Fruit fly (Drosophila melanogaster) whole organism, embryonic: ENCODE results near the gene CG9164.

ENCODE experiments used
- Atf3 ChIP-seq: fragments of 200-800 bp; sonication (Bioruptor generic); optimal IDR thresholded peaks from 3 replicates; lab custom pipeline; 2016; ENCODE audit warnings: missing biosample characterization, missing genetic modification characterization
- C15 ChIP-seq: fragments of 200-800 bp; sonication (Bioruptor generic); IDR thresholded peaks from 3 replicates; pipeline ENCODE4 v1.3.6; 2022; ENCODE audit warnings: missing biosample characterization, missing genetic modification characterization
- CG10267 ChIP-seq: fragments of 200-800 bp; sonication (Bioruptor generic); optimal IDR thresholded peaks from 2 replicates; lab custom pipeline; 2018; ENCODE audit warnings: missing biosample characterization, mild to moderate bottlenecking, missing genetic modification characterization, moderate library complexity
- CG10462 ChIP-seq: fragments of 200-800 bp; sonication (Bioruptor generic); optimal IDR thresholded peaks from 2 replicates; lab custom pipeline; 2016; ENCODE audit warnings: missing biosample characterization, missing genetic modification characterization
- CG12659 ChIP-seq: fragments of 200-800 bp; sonication (Bioruptor generic); optimal IDR thresholded peaks from 3 replicates; lab custom pipeline; 2017; ENCODE audit warnings: mild to moderate bottlenecking, missing biosample characterization, missing genetic modification reagents, missing genetic modification characterization
- CG13424 ChIP-seq: fragments of 200-800 bp; sonication (Bioruptor generic); optimal IDR thresholded peaks from 2 replicates; lab custom pipeline; 2019; ENCODE audit warnings: missing biosample characterization, mild to moderate bottlenecking, missing genetic modification characterization, moderate library complexity
- CG15073 ChIP-seq: fragments of 200-800 bp; sonication (Bioruptor generic); optimal IDR thresholded peaks from 2 replicates; lab custom pipeline; 2016; ENCODE audit warnings: missing biosample characterization, missing genetic modification characterization
- CG15696 ChIP-seq: fragments of 200-800 bp; sonication (Bioruptor generic); optimal IDR thresholded peaks from 2 replicates; lab custom pipeline; 2019; ENCODE audit warnings: missing biosample characterization, mild to moderate bottlenecking, missing genetic modification characterization, moderate library complexity
- CG17361 ChIP-seq: fragments of 200-800 bp; sonication (Bioruptor generic); IDR thresholded peaks from 3 replicates; pipeline ENCODE4 v1.3.6; 2022; ENCODE audit warnings: missing biosample characterization, missing genetic modification characterization
- CG17612 ChIP-seq: fragments of 200-800 bp; sonication (Bioruptor generic); IDR thresholded peaks from 2 replicates; pipeline ENCODE4 v1.3.6; 2022; ENCODE audit warnings: missing biosample characterization, missing genetic modification characterization
- CG2199 ChIP-seq: fragments of 200-800 bp; sonication (Bioruptor generic); IDR thresholded peaks from 3 replicates; pipeline ENCODE4 v1.3.6; 2022; ENCODE audit warnings: missing biosample characterization, missing genetic modification characterization
- CG31224 ChIP-seq: fragments of 200-800 bp; sonication (Bioruptor generic); IDR thresholded peaks from 2 replicates; pipeline ENCODE4 v1.3.6; 2022; ENCODE audit warnings: missing biosample characterization, missing genetic modification characterization
- CG32772 ChIP-seq: fragments of 200-800 bp; sonication (Bioruptor generic); IDR thresholded peaks from 2 replicates; pipeline ENCODE4 v1.3.6; 2022; ENCODE audit warnings: missing biosample characterization, missing genetic modification characterization
- CG6254 ChIP-seq: fragments of 200-800 bp; sonication (Bioruptor generic); optimal IDR thresholded peaks from 3 replicates; lab custom pipeline; 2017; ENCODE audit warnings: mild to moderate bottlenecking, missing biosample characterization, missing genetic modification reagents, missing genetic modification characterization
- CG6683 ChIP-seq: fragments of 200-800 bp; sonication (Bioruptor generic); optimal IDR thresholded peaks from 2 replicates; lab custom pipeline; 2017; ENCODE audit warnings: missing biosample characterization, mild to moderate bottlenecking, missing genetic modification characterization, missing genetic modification reagents
- CG7357 ChIP-seq: fragments of 200-800 bp; sonication (Bioruptor generic); IDR thresholded peaks from 3 replicates; pipeline ENCODE4 v1.3.6; 2022; ENCODE audit warnings: missing biosample characterization, missing genetic modification characterization
- CG7963 ChIP-seq: fragments of 200-800 bp; sonication (Bioruptor generic); IDR thresholded peaks from 3 replicates; pipeline ENCODE4 v1.3.6; 2022; ENCODE audit warnings: missing biosample characterization, missing genetic modification characterization; ENCODE audit not compliant: partially characterized antibody
- CG8290 ChIP-seq, 3 experiments: fragments of 200-800 bp; sonication (Bioruptor generic); optimal IDR thresholded peaks; 2 replicates each; lab custom pipeline; 2016 to 2019; ENCODE audit warnings: missing biosample characterization in 3 of 3, missing genetic modification characterization in 3 of 3, mild to moderate bottlenecking in 2 of 3, moderate library complexity in 1 of 3
- CHES-1-like ChIP-seq: fragments of 200-800 bp; sonication (Bioruptor generic); optimal IDR thresholded peaks from 2 replicates; lab custom pipeline; 2016; ENCODE audit warnings: missing biosample characterization, missing genetic modification characterization
- Dbx ChIP-seq: fragments of 200-800 bp; sonication (Bioruptor generic); IDR thresholded peaks from 3 replicates; pipeline ENCODE4 v1.3.6; 2022; ENCODE audit warnings: missing biosample characterization, missing genetic modification characterization
- Dfd ChIP-seq, 2 experiments: fragments of >200 bp; optimal IDR thresholded peaks; 2 replicates each; lab custom pipeline; 2017; ENCODE audit warnings: missing biosample characterization in 2 of 2, missing genetic modification characterization in 2 of 2
- ERR ChIP-seq: fragments of 200-800 bp; sonication (Bioruptor generic); optimal IDR thresholded peaks from 2 replicates; lab custom pipeline; 2016; ENCODE audit warnings: missing biosample characterization, missing genetic modification characterization
- Fer1 ChIP-seq: fragments of 200-800 bp; sonication (Bioruptor generic); optimal IDR thresholded peaks from 2 replicates; lab custom pipeline; 2017; ENCODE audit warnings: missing biosample characterization, mild to moderate bottlenecking, missing genetic modification characterization
- GATAe ChIP-seq: fragments of 200-800 bp; sonication (Bioruptor generic); conservative IDR thresholded peaks from 2 replicates; pipeline ENCODE4 v1.3.6; 2022; ENCODE audit warnings: missing biosample characterization, missing genetic modification characterization
- Gsc ChIP-seq: fragments of 200-800 bp; sonication (Bioruptor generic); IDR thresholded peaks from 2 replicates; pipeline ENCODE4 v1.3.6; 2022; ENCODE audit warnings: missing biosample characterization, missing genetic modification characterization
- Kr ChIP-seq: fragments of 200-800 bp; sonication (Bioruptor generic); optimal IDR thresholded peaks from 2 replicates; lab custom pipeline; 2017; ENCODE audit warnings: missing biosample characterization, mild to moderate bottlenecking, missing genetic modification characterization
- Nf-YA ChIP-seq: fragments of 200-800 bp; sonication (Bioruptor generic); IDR thresholded peaks from 2 replicates; pipeline ENCODE4 v1.3.6; 2022; ENCODE audit warnings: missing biosample characterization, missing genetic modification characterization
- Optix ChIP-seq: fragments of 200-800 bp; sonication (Bioruptor generic); IDR thresholded peaks from 3 replicates; pipeline ENCODE4 v1.3.6; 2022; ENCODE audit warnings: missing biosample characterization, missing genetic modification characterization
- Side ChIP-seq: fragments of 200-800 bp; sonication (Bioruptor generic); optimal IDR thresholded peaks from 2 replicates; lab custom pipeline; 2016; ENCODE audit warnings: missing biosample characterization, missing genetic modification characterization
- Six4 ChIP-seq: fragments of 200-800 bp; sonication (Bioruptor generic); optimal IDR thresholded peaks from 2 replicates; lab custom pipeline; 2016; ENCODE audit warnings: missing biosample characterization, missing genetic modification characterization
- Sox100B ChIP-seq: fragments of 200-800 bp; sonication (Bioruptor generic); optimal IDR thresholded peaks from 3 replicates; lab custom pipeline; 2018; ENCODE audit warnings: missing biosample characterization, mild to moderate bottlenecking, missing genetic modification characterization
- Taf1 ChIP-seq: fragments of 200-800 bp; sonication (Bioruptor generic); IDR thresholded peaks from 2 replicates; pipeline ENCODE4 v1.3.6; 2022; ENCODE audit warnings: missing biosample characterization, missing genetic modification characterization
- YL-1 ChIP-seq: fragments of 200-800 bp; sonication (Bioruptor generic); optimal IDR thresholded peaks from 3 replicates; lab custom pipeline; 2017; ENCODE audit warnings: missing biosample characterization, mild to moderate bottlenecking, missing genetic modification characterization
- ac ChIP-seq: fragments of 200-800 bp; sonication (Bioruptor generic); optimal IDR thresholded peaks from 3 replicates; lab custom pipeline; 2017; ENCODE audit warnings: missing biosample characterization, mild to moderate bottlenecking, missing genetic modification characterization
- az2 ChIP-seq: fragments of 200-800 bp; sonication (Bioruptor generic); optimal IDR thresholded peaks from 3 replicates; lab custom pipeline; 2016; ENCODE audit warnings: missing biosample characterization, missing genetic modification characterization
- cad ChIP-seq: fragments of >200 bp; optimal IDR thresholded peaks from 2 replicates; lab custom pipeline; 2017; ENCODE audit warnings: missing biosample characterization, missing genetic modification characterization
- ci ChIP-seq: fragments of 200-800 bp; sonication (Bioruptor generic); IDR thresholded peaks from 3 replicates; pipeline ENCODE4 v1.3.6; 2022; ENCODE audit warnings: missing biosample characterization, missing genetic modification characterization
- corto ChIP-seq: fragments of 200-800 bp; sonication (Bioruptor generic); optimal IDR thresholded peaks from 2 replicates; lab custom pipeline; 2016; ENCODE audit warnings: missing biosample characterization, mild to moderate bottlenecking, missing genetic modification characterization, moderate library complexity
- dimm ChIP-seq: fragments of 200-800 bp; sonication (Bioruptor generic); IDR thresholded peaks from 2 replicates; pipeline ENCODE4 v1.3.6; 2022; ENCODE audit warnings: missing biosample characterization, missing genetic modification characterization
- eve ChIP-seq, 2 experiments: fragments of >200 bp; optimal IDR thresholded peaks; 2 replicates each; lab custom pipeline; 2017; ENCODE audit warnings: missing biosample characterization in 2 of 2, missing genetic modification characterization in 2 of 2
- jumu ChIP-seq: fragments of 200-800 bp; sonication (Bioruptor generic); optimal IDR thresholded peaks from 3 replicates; lab custom pipeline; 2016; ENCODE audit warnings: missing biosample characterization, missing genetic modification characterization
- lilli ChIP-seq: fragments of 200-800 bp; sonication (Bioruptor generic); optimal IDR thresholded peaks from 3 replicates; lab custom pipeline; 2016; ENCODE audit warnings: missing biosample characterization, missing genetic modification characterization
- lola ChIP-seq, 3 experiments: fragments of >200 bp in 2 of 3; fragments of 200-800 bp in 1 of 3; sonication (Bioruptor generic) in 1 of 3; optimal IDR thresholded peaks; 2 replicates each; lab custom pipeline; 2017 to 2019; ENCODE audit warnings: missing biosample characterization in 3 of 3, missing genetic modification characterization in 3 of 3, mild to moderate bottlenecking in 1 of 3, moderate library complexity in 1 of 3
- otp ChIP-seq: fragments of 200-800 bp; sonication (Bioruptor generic); IDR thresholded peaks from 3 replicates; pipeline ENCODE4, ENCODE4 v1.3.6; 2022; ENCODE audit warnings: missing biosample characterization, missing genetic modification characterization
- pita ChIP-seq: fragments of 200-800 bp; sonication (Bioruptor generic); optimal IDR thresholded peaks from 2 replicates; lab custom pipeline; 2017; ENCODE audit warnings: missing biosample characterization, mild to moderate bottlenecking, missing genetic modification characterization
- prd ChIP-seq, 3 experiments: fragments of >200 bp in 2 of 3; fragments of 200-800 bp in 1 of 3; sonication (Bioruptor generic) in 1 of 3; optimal IDR thresholded peaks in 2 of 3; IDR thresholded peaks in 1 of 3; 2 replicates in 2 of 3; 3 replicates in 1 of 3; pipeline versions ENCODE4 v1.3.6 to Lab custom; 2017 to 2022; ENCODE audit warnings: missing biosample characterization in 1 of 3, missing genetic modification characterization in 1 of 3
- row ChIP-seq: fragments of 200-800 bp; sonication (Bioruptor generic); IDR thresholded peaks from 3 replicates; pipeline ENCODE4 v1.3.6; 2022; ENCODE audit warnings: missing biosample characterization, missing genetic modification characterization
- seq ChIP-seq: fragments of 200-800 bp; sonication (Bioruptor generic); IDR thresholded peaks from 2 replicates; pipeline ENCODE4 v1.3.6; 2022; ENCODE audit warnings: missing biosample characterization, missing genetic modification characterization
- ssp ChIP-seq: fragments of 200-800 bp; sonication (Bioruptor generic); IDR thresholded peaks from 2 replicates; pipeline ENCODE4 v1.3.6; 2022; ENCODE audit warnings: missing biosample characterization, missing genetic modification characterization
- zen ChIP-seq: fragments of 200-800 bp; sonication (Bioruptor generic); optimal IDR thresholded peaks from 3 replicates; lab custom pipeline; 2018; ENCODE audit warnings: missing biosample characterization, mild to moderate bottlenecking, missing genetic modification characterization, moderate library complexity

CG9164 gene

dm6 chrX:15344473-15345331, 40.5 kb downstream of the CG9164 start, which contains the start of the genes CG12608 and Prp5 (continued):
- no peak for TF ChIP-seq zen
- TF ChIP-seq Taf1 (GFP tag; lab: Robert Waterston, UW): no peak
- TF ChIP-seq ssp (GFP tag; lab: Robert Waterston, UW): no peak
- TF ChIP-seq Fer1 (GFP tag; lab: Kevin White, UChicago): no peak
- TF ChIP-seq ERR (GFP tag; lab: Kevin White, UChicago): no peak
- no peak for TF ChIP-seq CG7357 (GFP tag; lab: Robert Waterston, UW)
- no peak for TF ChIP-seq CG6683
- TF ChIP-seq CG10462 (GFP tag; lab: Kevin White, UChicago): no peak
- TF ChIP-seq CG32772 (GFP tag; lab: Robert Waterston, UW): no peak
- no peak for TF ChIP-seq CG10267
- TF ChIP-seq seq (GFP tag; lab: Robert Waterston, UW): no peak
- no peak for TF ChIP-seq eve (GFP tag; optimal IDR thresholded peaks at IDR 0.05; lab: Kevin White, UChicago)
- TF ChIP-seq corto (GFP tag; lab: Kevin White, UChicago): no peak
- TF ChIP-seq YL-1 (GFP tag; lab: Kevin White, UChicago): no peak
- no peak for TF ChIP-seq Six4 (GFP tag; lab: Kevin White, UChicago)
- TF ChIP-seq Optix (GFP tag; lab: Robert Waterston, UW): no peak
- TF ChIP-seq C15: no peak
- no peak for TF ChIP-seq lilli (GFP tag; lab: Kevin White, UChicago)
- no peak for TF ChIP-seq CG2199
- no peak for TF ChIP-seq CG17612 (GFP tag; lab: Robert Waterston, UW)
- TF ChIP-seq otp (GFP tag; lab: Robert Waterston, UW): no peak
- TF ChIP-seq CG6254 (GFP tag; lab: Kevin White, UChicago): no peak
- no peak for TF ChIP-seq CG8290 (GFP tag; optimal IDR thresholded peaks at IDR 0.05; lab: Kevin White, UChicago)
- no peak for TF ChIP-seq CG8290 (tag; optimal IDR thresholded peaks at IDR 0.05; lab: Kevin White, UChicago)
- TF ChIP-seq CG7963 (GFP tag; lab: Robert Waterston, UW): peak; percentile 64
- TF ChIP-seq CHES-1-like (GFP tag; lab: Kevin White, UChicago): no peak
- TF ChIP-seq Atf3 (GFP tag; lab: Kevin White, UChicago): no peak
- no peak for TF ChIP-seq jumu (GFP tag; lab: Kevin White, UChicago)
- TF ChIP-seq GATAe: no peak
- TF ChIP-seq CG13424: no peak
- TF ChIP-seq Gsc (GFP tag; lab: Robert Waterston, UW): no peak
- no peak for TF ChIP-seq CG15073 (GFP tag; lab: Kevin White, UChicago)
- no peak for TF ChIP-seq prd (optimal IDR thresholded peaks at IDR 0.05; lab: Kevin White, UChicago)
- TF ChIP-seq prd (GFP tag; IDR thresholded peaks at IDR 0.05; lab: Robert Waterston, UW): 0 out of 3 replicates have a peak, but pooled peaks have one; percentile 4
- TF ChIP-seq pita: no peak
- no peak for TF ChIP-seq Dfd (GFP tag; optimal IDR thresholded peaks at IDR 0.05; lab: Kevin White, UChicago)
- TF ChIP-seq CG31224 (GFP tag; lab: Robert Waterston, UW): no peak
- TF ChIP-seq Side (GFP tag; lab: Kevin White, UChicago): no peak
- peak; percentile 26 for TF ChIP-seq CG12659
- TF ChIP-seq ci (GFP tag; lab: Robert Waterston, UW): no peak
- no peak for TF ChIP-seq Sox100B (GFP tag; lab: Kevin White, UChicago)
- no peak for TF ChIP-seq cad (GFP tag; lab: Kevin White, UChicago)
- no peak for TF ChIP-seq Dbx
- no peak for TF ChIP-seq ac (GFP tag; lab: Kevin White, UChicago)
- no peak for TF ChIP-seq lola (GFP tag; optimal IDR thresholded peaks at IDR 0.05; lab: Kevin White, UChicago)
- TF ChIP-seq CG17361 (GFP tag; lab: Robert Waterston, UW): peak; percentile 55; the same call in 2 of the 3 replicates
- TF ChIP-seq row (GFP tag; lab: Robert Waterston, UW): peak; percentile 71
- TF ChIP-seq dimm (GFP tag; lab: Robert Waterston, UW): no peak
- no peak for TF ChIP-seq CG15696 (tag; lab: Kevin White, UChicago)
- TF ChIP-seq az2 (GFP tag; lab: Kevin White, UChicago): no peak
- no peak for TF ChIP-seq Kr (GFP tag; lab: Kevin White, UChicago)
- no peak for TF ChIP-seq Nf-YA
